Worm (Caenorhabditis elegans) whole organism, young adult: ENCODE measurements around the gene ztf-17.

ENCODE experiments used
- B0035.1 ChIP-seq: sonication (generic microtip); optimal IDR thresholded peaks from 2 replicates; lab custom pipeline; 2016; ENCODE audit warnings: missing genetic modification characterization, mild to moderate bottlenecking, missing compliant biosample characterization, missing genotype, missing genetic modification reagents
- F57A8.1 ChIP-seq: fragments of 200-800 bp; sonication (Bioruptor generic); optimal IDR thresholded peaks from 2 replicates; lab custom pipeline; 2018; ENCODE audit warnings: mild to moderate bottlenecking, missing genetic modification characterization, moderate library complexity, missing compliant biosample characterization
- ceh-79 ChIP-seq: sonication (generic microtip); optimal IDR thresholded peaks from 2 replicates; lab custom pipeline; 2017; ENCODE audit warnings: mild to moderate bottlenecking, missing genetic modification characterization, missing compliant biosample characterization
- lag-1 ChIP-seq: fragments of 200-800 bp; sonication (Bioruptor generic); IDR thresholded peaks from 2 replicates; pipeline ENCODE4 v1.3.6; 2022; ENCODE audit warnings: missing genetic modification reagents, missing genetic modification characterization, missing compliant biosample characterization

ce11 chrII:7849697-7850096, 20.3 kb downstream of the ztf-17 start, which contains the start of gene acr-7:
- TF ChIP-seq F57A8.1, result no peak
- TF ChIP-seq lag-1 (GFP tag; lab: Robert Waterston, UW), result no peak
- TF ChIP-seq ceh-79 (tag; lab: Kevin White, UChicago), result no peak
- TF ChIP-seq B0035.1 (tag; lab: Kevin White, UChicago), result no peak
